Fruit fly (Drosophila melanogaster) whole organism, embryonic: ENCODE results near the gene CG8814.

Experiments used
- Abd-B ChIP-seq: fragments of 200-800 bp; sonication (Bioruptor generic); optimal IDR thresholded peaks from 2 replicates; lab custom pipeline; 2018; ENCODE audit warnings: missing biosample characterization, mild to moderate bottlenecking, missing genetic modification characterization, moderate library complexity
- B-H1 ChIP-seq: fragments of 200-800 bp; sonication (Bioruptor generic); IDR thresholded peaks from 3 replicates; pipeline ENCODE4 v1.3.6; 2022; ENCODE audit warnings: missing biosample characterization, missing genetic modification characterization
- Bgb ChIP-seq: fragments of 200-800 bp; sonication (Bioruptor generic); IDR thresholded peaks from 2 replicates; pipeline ENCODE4 v1.3.6; 2022; ENCODE audit warnings: missing biosample characterization, missing genetic modification characterization; ENCODE audit not compliant: partially characterized antibody
- CG10147 ChIP-seq: fragments of 200-800 bp; sonication (Bioruptor generic); optimal IDR thresholded peaks from 2 replicates; lab custom pipeline; 2019; ENCODE audit warnings: missing biosample characterization, mild to moderate bottlenecking, missing genetic modification characterization, moderate library complexity
- CG10321 ChIP-seq: fragments of 200-800 bp; sonication (Bioruptor generic); IDR thresholded peaks from 2 replicates; pipeline ENCODE4 v1.3.6; 2022; ENCODE audit warnings: missing biosample characterization, missing genetic modification characterization
- CG10366 ChIP-seq: fragments of 200-800 bp; sonication (Bioruptor generic); IDR thresholded peaks from 2 replicates; pipeline ENCODE4 v1.3.6; 2022; ENCODE audit warnings: missing biosample characterization, missing genetic modification characterization
- CG10431 ChIP-seq: fragments of 200-800 bp; sonication (Bioruptor generic); optimal IDR thresholded peaks from 3 replicates; lab custom pipeline; 2018; ENCODE audit warnings: missing biosample characterization, mild to moderate bottlenecking, missing genetic modification characterization
- CG14860 ChIP-seq: fragments of 200-800 bp; sonication (Bioruptor generic); IDR thresholded peaks from 3 replicates; pipeline ENCODE4 v1.3.6; 2022; ENCODE audit warnings: missing biosample characterization, missing genetic modification characterization; ENCODE audit not compliant: partially characterized antibody
- CG16863 ChIP-seq: fragments of 200-800 bp; sonication (Bioruptor generic); optimal IDR thresholded peaks from 3 replicates; lab custom pipeline; 2016; ENCODE audit warnings: missing biosample characterization, missing genetic modification characterization
- CG17802 ChIP-seq: fragments of 200-800 bp; sonication (Bioruptor generic); optimal IDR thresholded peaks from 2 replicates; lab custom pipeline; 2018; ENCODE audit warnings: missing biosample characterization, mild to moderate bottlenecking, missing genetic modification characterization, moderate library complexity
- CG18599 ChIP-seq: fragments of 200-800 bp; sonication (Bioruptor generic); optimal IDR thresholded peaks from 3 replicates; lab custom pipeline; 2017; ENCODE audit warnings: missing biosample characterization, missing genetic modification characterization, mild to moderate bottlenecking, moderate library complexity, missing genetic modification reagents
- CG2129 ChIP-seq: fragments of 200-800 bp; sonication (Bioruptor generic); IDR thresholded peaks from 2 replicates; pipeline ENCODE4 v1.3.6; 2022; ENCODE audit warnings: missing biosample characterization, missing genetic modification characterization; ENCODE audit not compliant: partially characterized antibody
- CG2202 ChIP-seq: fragments of 200-800 bp; sonication (Bioruptor generic); optimal IDR thresholded peaks from 2 replicates; lab custom pipeline; 2018; ENCODE audit warnings: missing biosample characterization, mild to moderate bottlenecking, missing genetic modification characterization
- CG30431 ChIP-seq: fragments of 200-800 bp; sonication (Bioruptor generic); optimal IDR thresholded peaks from 2 replicates; lab custom pipeline; 2017; ENCODE audit warnings: missing biosample characterization, missing genetic modification characterization
- CG32767 ChIP-seq: fragments of 200-800 bp; sonication (Bioruptor generic); IDR thresholded peaks from 2 replicates; pipeline ENCODE4 v1.3.6; 2022; ENCODE audit warnings: missing biosample characterization, missing genetic modification characterization
- CG4820 ChIP-seq: fragments of 200-800 bp; sonication (Bioruptor generic); optimal IDR thresholded peaks from 3 replicates; lab custom pipeline; 2016; ENCODE audit warnings: missing biosample characterization, missing genetic modification characterization
- CG6791 ChIP-seq: fragments of 200-800 bp; sonication (Bioruptor generic); IDR thresholded peaks from 3 replicates; pipeline ENCODE4 v1.3.6; 2022; ENCODE audit warnings: missing biosample characterization, missing genetic modification characterization; ENCODE audit not compliant: partially characterized antibody
- CG7271 ChIP-seq: fragments of 200-800 bp; sonication (Bioruptor generic); optimal IDR thresholded peaks from 2 replicates; lab custom pipeline; 2018; ENCODE audit warnings: missing biosample characterization, mild to moderate bottlenecking, missing genetic modification characterization, moderate library complexity
- H2.0 ChIP-seq: fragments of 200-800 bp; sonication (Bioruptor generic); IDR thresholded peaks from 2 replicates; pipeline ENCODE4 v1.3.6; 2022; ENCODE audit warnings: missing biosample characterization, missing genetic modification characterization
- HLH3B ChIP-seq: fragments of 200-800 bp; sonication (Bioruptor generic); IDR thresholded peaks from 2 replicates; pipeline ENCODE4 v1.3.6; 2022; ENCODE audit warnings: missing biosample characterization, missing genetic modification characterization
- HmgZ ChIP-seq: fragments of 200-800 bp; sonication (Bioruptor generic); optimal IDR thresholded peaks from 2 replicates; lab custom pipeline; 2018; ENCODE audit warnings: missing biosample characterization, mild to moderate bottlenecking, missing genetic modification characterization
- NFAT ChIP-seq: fragments of 200-800 bp; sonication (Bioruptor generic); IDR thresholded peaks from 2 replicates; pipeline ENCODE4 v1.3.6; 2022; ENCODE audit warnings: missing biosample characterization, missing genetic modification characterization
- NfI ChIP-seq: fragments of 200-800 bp; sonication (Bioruptor generic); optimal IDR thresholded peaks from 3 replicates; lab custom pipeline; 2018; ENCODE audit warnings: missing biosample characterization, mild to moderate bottlenecking, missing genetic modification characterization, moderate library complexity
- Oli ChIP-seq: fragments of 200-800 bp; sonication (Bioruptor generic); optimal IDR thresholded peaks from 2 replicates; lab custom pipeline; 2018; ENCODE audit warnings: missing biosample characterization, mild to moderate bottlenecking, missing genetic modification characterization, moderate library complexity
- Ravus ChIP-seq: fragments of 200-800 bp; sonication (Bioruptor generic); IDR thresholded peaks from 2 replicates; pipeline ENCODE4 v1.3.6; 2022; ENCODE audit warnings: missing biosample characterization, missing genetic modification characterization
- Rx ChIP-seq: fragments of 200-800 bp; sonication (Bioruptor generic); IDR thresholded peaks from 2 replicates; pipeline ENCODE4 v1.3.6; 2022; ENCODE audit warnings: missing biosample characterization, missing genetic modification characterization
- Taf1 ChIP-seq: fragments of 200-800 bp; sonication (Bioruptor generic); IDR thresholded peaks from 2 replicates; pipeline ENCODE4 v1.3.6; 2022; ENCODE audit warnings: missing biosample characterization, missing genetic modification characterization
- Tbp ChIP-seq: fragments of >200 bp; optimal IDR thresholded peaks from 2 replicates; lab custom pipeline; 2018; ENCODE audit warnings: missing biosample characterization, missing genetic modification characterization
- aop ChIP-seq: fragments of 200-800 bp; sonication (Bioruptor generic); IDR thresholded peaks from 2 replicates; pipeline ENCODE4 v1.3.6; 2022; ENCODE audit warnings: missing biosample characterization, missing genetic modification characterization
- ara ChIP-seq: fragments of 200-800 bp; sonication (Bioruptor generic); IDR thresholded peaks from 2 replicates; pipeline ENCODE4 v1.3.6; 2022; ENCODE audit warnings: missing biosample characterization, missing genetic modification characterization
- bowl ChIP-seq: fragments of 200-800 bp; sonication (Bioruptor generic); IDR thresholded peaks from 2 replicates; pipeline ENCODE4 v1.3.6; 2022; ENCODE audit warnings: missing biosample characterization, missing genetic modification characterization
- chm ChIP-seq: fragments of 200-800 bp; sonication (Bioruptor generic); IDR thresholded peaks from 2 replicates; pipeline ENCODE4 v1.3.6; 2022; ENCODE audit warnings: missing biosample characterization, missing genetic modification characterization
- chn ChIP-seq: fragments of 200-800 bp; sonication (Bioruptor generic); optimal IDR thresholded peaks from 2 replicates; lab custom pipeline; 2016; ENCODE audit warnings: missing biosample characterization, missing genetic modification characterization
- crol ChIP-seq: fragments of 200-800 bp; sonication (Bioruptor generic); IDR thresholded peaks from 2 replicates; pipeline ENCODE4 v1.3.6; 2022; ENCODE audit warnings: missing biosample characterization, missing genetic modification characterization
- dan ChIP-seq: fragments of 200-800 bp; sonication (Bioruptor generic); IDR thresholded peaks from 2 replicates; pipeline ENCODE4 v1.3.6; 2022; ENCODE audit warnings: missing biosample characterization, missing genetic modification characterization
- gce ChIP-seq: fragments of 200-800 bp; sonication (Bioruptor generic); IDR thresholded peaks from 3 replicates; pipeline ENCODE4 v1.3.6; 2022; ENCODE audit warnings: missing biosample characterization, missing genetic modification characterization
- grn ChIP-seq: fragments of 200-800 bp; sonication (Bioruptor generic); optimal IDR thresholded peaks from 3 replicates; lab custom pipeline; 2017; ENCODE audit warnings: missing biosample characterization, missing genetic modification characterization
- luna ChIP-seq: fragments of 200-800 bp; sonication (Bioruptor generic); optimal IDR thresholded peaks from 2 replicates; lab custom pipeline; 2016; ENCODE audit warnings: missing biosample characterization, missing genetic modification characterization
- odd ChIP-seq: fragments of 200-800 bp; sonication (Bioruptor generic); optimal IDR thresholded peaks from 2 replicates; lab custom pipeline; 2017; ENCODE audit warnings: missing biosample characterization, mild to moderate bottlenecking, missing genetic modification characterization
- pan ChIP-seq, 4 experiments: fragments of >200 bp in 3 of 4; fragments of 200-800 bp in 1 of 4; sonication (Bioruptor generic) in 1 of 4; optimal IDR thresholded peaks in 3 of 4; IDR thresholded peaks in 1 of 4; 2 replicates each; pipeline versions ENCODE4 v1.3.6 to Lab custom; 2017 to 2022; ENCODE audit warnings: missing biosample characterization in 2 of 4, missing genetic modification characterization in 2 of 4, mixed read lengths in 1 of 4
- prd ChIP-seq, 3 experiments: fragments of >200 bp in 2 of 3; fragments of 200-800 bp in 1 of 3; sonication (Bioruptor generic) in 1 of 3; optimal IDR thresholded peaks in 2 of 3; IDR thresholded peaks in 1 of 3; 2 replicates in 2 of 3; 3 replicates in 1 of 3; pipeline versions ENCODE4 v1.3.6 to Lab custom; 2017 to 2022; ENCODE audit warnings: missing biosample characterization in 1 of 3, missing genetic modification characterization in 1 of 3
- pzg ChIP-seq: fragments of 200-800 bp; sonication (Bioruptor generic); optimal IDR thresholded peaks from 3 replicates; lab custom pipeline; 2018; ENCODE audit warnings: missing biosample characterization, mild to moderate bottlenecking, missing genetic modification characterization, moderate library complexity
- ro ChIP-seq: fragments of 200-800 bp; sonication (Bioruptor generic); IDR thresholded peaks from 2 replicates; pipeline ENCODE4 v1.3.6; 2022; ENCODE audit warnings: missing biosample characterization, missing genetic modification characterization
- salm ChIP-seq: fragments of 200-800 bp; sonication (Bioruptor generic); optimal IDR thresholded peaks from 2 replicates; lab custom pipeline; 2018; ENCODE audit warnings: missing biosample characterization, mild to moderate bottlenecking, missing genetic modification characterization
- tap ChIP-seq: fragments of 200-800 bp; optimal IDR thresholded peaks from 3 replicates; lab custom pipeline; 2019; ENCODE audit warnings: missing biosample characterization, mild to moderate bottlenecking, missing genetic modification characterization, moderate library complexity
- tio ChIP-seq: fragments of 200-800 bp; sonication (Bioruptor generic); optimal IDR thresholded peaks from 2 replicates; lab custom pipeline; 2017; ENCODE audit warnings: missing biosample characterization, missing genetic modification characterization, inconsistent platforms
- tx ChIP-seq: fragments of 200-800 bp; sonication (Bioruptor generic); optimal IDR thresholded peaks from 2 replicates; lab custom pipeline; 2016; ENCODE audit warnings: missing biosample characterization, missing genetic modification characterization

CG8814 gene

dm6 chr2L:2897024-2897549 is 22.4 kb downstream of the CG8814 start (continued):
- TF ChIP-seq CG10321 (peak; percentile 45; the same call in 1 of the 2 replicates), gce (peak; percentile 78; the same call in 2 of the 3 replicates), chn (peak; percentile 92), dan (GFP tag; lab: Robert Waterston, UW) (peak; percentile 34; the same call in 1 of the 2 replicates), CG10147 (GFP tag; lab: Kevin White, UChicago) (peak; percentile 28), NfI (GFP tag; lab: Kevin White, UChicago) (peak; percentile 67), prd (optimal IDR thresholded peaks at IDR 0.05; lab: Kevin White, UChicago) (no peak), prd (GFP tag; IDR thresholded peaks at IDR 0.05; lab: Robert Waterston, UW) (peak; percentile 86), CG30431 (peak; percentile 86), CG10431 (GFP tag; lab: Kevin White, UChicago) (no peak), pzg (no peak), HmgZ (tag; lab: Kevin White, UChicago) (peak; percentile 10), tx (GFP tag; lab: Kevin White, UChicago) (peak; percentile 73), bowl (GFP tag; lab: Robert Waterston, UW) (no peak; the same call in 1 of the 2 replicates), CG32767 (GFP tag; lab: Robert Waterston, UW) (peak; percentile 82), B-H1 (peak; percentile 73), CG10366 (GFP tag; lab: Robert Waterston, UW) (peak; percentile 81), grn (peak; percentile 35), crol (GFP tag; lab: Robert Waterston, UW) (peak; percentile 61), NFAT (GFP tag; lab: Robert Waterston, UW) (peak; percentile 70), chm (GFP tag; lab: Robert Waterston, UW) (peak; percentile 88), CG16863 (GFP tag; lab: Kevin White, UChicago) (peak; percentile 86), pan (optimal IDR thresholded peaks at IDR 0.05; lab: Kevin White, UChicago) (no peak), pan (GFP tag; optimal IDR thresholded peaks at IDR 0.05 in 1 of 2, IDR thresholded peaks at IDR 0.05 in 1 of 2) (peak in 1 of 2 experiments; percentile 85), tio (GFP tag; lab: Kevin White, UChicago) (peak; percentile 84), CG7271 (tag; lab: Kevin White, UChicago) (peak; percentile 17), CG18599 (peak; percentile 71), Bgb (GFP tag; lab: Robert Waterston, UW) (no peak), Ravus (GFP tag; lab: Robert Waterston, UW) (no peak), aop (0 out of 2 replicates have a peak, but pooled peaks have one; percentile 30), Oli (tag; lab: Kevin White, UChicago) (peak; percentile 83), CG14860 (GFP tag; lab: Robert Waterston, UW) (no peak), CG17802 (tag; lab: Kevin White, UChicago) (peak; percentile 39), HLH3B (GFP tag; lab: Robert Waterston, UW) (peak; percentile 83), ro (GFP tag; lab: Robert Waterston, UW) (peak; percentile 26; the same call in 1 of the 2 replicates), salm (peak; percentile 54), luna (GFP tag; lab: Kevin White, UChicago) (no peak), ara (peak; percentile 77), Abd-B (GFP tag; lab: Kevin White, UChicago) (peak; percentile 87), odd (peak; percentile 56), Taf1 (GFP tag; lab: Robert Waterston, UW) (no peak), tap (tag; lab: Kevin White, UChicago) (no peak), CG6791 (GFP tag; lab: Robert Waterston, UW) (no peak), Rx (GFP tag; lab: Robert Waterston, UW) (peak; percentile 83), CG2202 (peak; percentile 61), CG2129 (GFP tag; lab: Robert Waterston, UW) (no peak), CG4820 (GFP tag; lab: Kevin White, UChicago) (peak; percentile 91), H2.0 (peak; percentile 82), Tbp (GFP tag; lab: Kevin White, UChicago) (no peak)
